Worm (Caenorhabditis elegans) whole organism, L1 larva: Measurements from ENCODE around the gene ncs-3.

ENCODE experiments used
- aly-2 ChIP-seq: fragments of 150-350 bp; optimal IDR thresholded peaks from 2 replicates; lab custom pipeline; 2014; ENCODE audit warnings: missing biosample characterization, missing genetic modification characterization
- ama-1 ChIP-seq: fragments of 150-350 bp; optimal IDR thresholded peaks from 2 replicates; lab custom pipeline; 2014
- ceh-82 ChIP-seq, 3 experiments: fragments of 150-350 bp in 1 of 3; sonication (generic microtip) in 2 of 3; optimal IDR thresholded peaks; 2 replicates each; lab custom pipeline; 2014 to 2017; ENCODE audit warnings: missing biosample characterization in 3 of 3, missing genetic modification characterization in 3 of 3
- egl-27 ChIP-seq, 2 experiments: fragments of 150-350 bp in 1 of 2; sonication (generic microtip); optimal IDR thresholded peaks; 3 replicates each; lab custom pipeline; 2017 to 2018; ENCODE audit warnings: missing biosample characterization in 2 of 2, missing genetic modification characterization in 2 of 2, missing genetic modification reagents in 2 of 2
- elt-2 ChIP-seq: sonication (generic microtip); optimal IDR thresholded peaks from 2 replicates; lab custom pipeline; 2016; ENCODE audit warnings: missing genetic modification characterization, mild to moderate bottlenecking, inconsistent platforms, missing compliant biosample characterization, missing genetic modification reagents
- elt-3 ChIP-seq, 6 experiments: fragments of 150-350 bp in 1 of 6; sonication (generic microtip); optimal IDR thresholded peaks; 2 replicates each; lab custom pipeline; 2017 to 2018; ENCODE audit warnings: missing biosample characterization in 6 of 6, missing genetic modification characterization in 6 of 6, inconsistent platforms in 1 of 6
- lin-13 ChIP-seq: fragments of 150-350 bp; optimal IDR thresholded peaks from 2 replicates; lab custom pipeline; 2014; ENCODE audit warnings: missing biosample characterization, missing genetic modification reagents, missing genetic modification characterization
- mep-1 ChIP-seq: fragments of 150-350 bp; optimal IDR thresholded peaks from 2 replicates; lab custom pipeline; 2014; ENCODE audit warnings: missing biosample characterization, missing genetic modification characterization
- nhr-77 ChIP-seq: fragments of 150-350 bp; optimal IDR thresholded peaks from 2 replicates; lab custom pipeline; 2014; ENCODE audit warnings: missing biosample characterization, missing genetic modification characterization
- skn-1 ChIP-seq: fragments of 150-350 bp; optimal IDR thresholded peaks from 2 replicates; lab custom pipeline; 2014; ENCODE audit warnings: missing biosample characterization, missing genetic modification characterization
- snpc-4 ChIP-seq: fragments of 150-350 bp; optimal IDR thresholded peaks from 2 replicates; lab custom pipeline; 2014; ENCODE audit warnings: missing biosample characterization, missing genetic modification characterization
- xbp-1 ChIP-seq: sonication (generic microtip); optimal IDR thresholded peaks from 2 replicates; lab custom pipeline; 2016; ENCODE audit warnings: missing genetic modification characterization, missing compliant biosample characterization

DNA sequence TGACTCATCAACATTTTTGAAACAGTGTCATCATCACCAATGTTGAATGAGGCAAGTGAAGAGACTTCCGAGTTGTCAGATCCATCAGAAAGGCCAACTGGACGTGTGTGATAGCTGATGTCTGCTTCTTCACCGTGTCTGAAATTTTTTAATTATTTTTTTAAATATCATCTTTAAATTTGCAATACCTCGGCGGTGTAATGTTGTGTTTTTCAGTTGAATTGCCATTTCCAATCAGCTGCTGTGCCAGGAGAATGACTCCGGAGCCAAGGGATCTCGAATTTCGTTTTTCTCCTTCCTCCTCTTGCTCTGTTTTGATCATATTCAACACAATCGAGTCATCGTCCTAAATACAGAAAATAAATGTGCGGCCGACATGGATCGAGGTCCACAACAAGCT lies 31.1 kb downstream of the ncs-3 start:
- no peak for TF ChIP-seq ama-1 (lab: Kevin White, UChicago)
- no peak for TF ChIP-seq ceh-82 (tag; optimal IDR thresholded peaks at IDR 0.05; lab: Kevin White, UChicago)
- TF ChIP-seq xbp-1 (tag; lab: Kevin White, UChicago): no peak
- TF ChIP-seq elt-3 (tag; optimal IDR thresholded peaks at IDR 0.05; lab: Kevin White, UChicago): no peak
- TF ChIP-seq mep-1 (tag; lab: Kevin White, UChicago): no peak
- no peak for TF ChIP-seq aly-2 (tag; lab: Kevin White, UChicago)
- TF ChIP-seq snpc-4: no peak
- no peak for TF ChIP-seq lin-13 (GFP tag; lab: Kevin White, UChicago)
- no peak for TF ChIP-seq elt-2 (tag; lab: Kevin White, UChicago)
- TF ChIP-seq egl-27 (tag; optimal IDR thresholded peaks at IDR 0.05; lab: Kevin White, UChicago): no peak
- TF ChIP-seq skn-1: no peak
- TF ChIP-seq nhr-77 (tag; lab: Kevin White, UChicago): no peak
